Fruit fly (Drosophila melanogaster): ENCODE measurements around the gene Prp4k.

dm6 chr3L:234337-234736 is 23.1 kb upstream of the Prp4k start:
- TF ChIP-seq CG9948 (tag; optimal IDR thresholded peaks at IDR 0.05) (no peak), D1 (tag; optimal IDR thresholded peaks at IDR 0.05) (no peak), CG8159 (tag; optimal IDR thresholded peaks at IDR 0.05) (no peak), CG17806 (tag; optimal IDR thresholded peaks at IDR 0.05) (no peak), CG14655 (GFP tag; optimal IDR thresholded peaks at IDR 0.05) (no peak)

Data from whole organism, pupa.